Worm (Caenorhabditis elegans) whole organism, mixed stage, embryonic: ENCODE measurements around the gene let-70.
A peak's percentile ranks its signal among the peaks of the same experiment; 100 is the strongest.

Source experiments
- M03D4.4 ChIP-seq: sonication (generic microtip); optimal IDR thresholded peaks from 2 replicates; lab custom pipeline; 2017; ENCODE audit warnings: mild to moderate bottlenecking, missing genetic modification characterization, missing compliant biosample characterization
- bed-3 ChIP-seq: fragments of 200-800 bp; sonication (Bioruptor generic); optimal IDR thresholded peaks from 3 replicates; lab custom pipeline; 2018; ENCODE audit warnings: mild to moderate bottlenecking, missing genetic modification characterization, moderate library complexity, missing compliant biosample characterization
- blmp-1 ChIP-seq: fragments of 150-350 bp; optimal IDR thresholded peaks from 2 replicates; lab custom pipeline; 2014; ENCODE audit warnings: missing biosample characterization, missing genetic modification characterization
- ceh-39 ChIP-seq: fragments of 150-350 bp; optimal IDR thresholded peaks from 2 replicates; lab custom pipeline; 2014; ENCODE audit warnings: missing biosample characterization, missing genetic modification characterization
- ceh-43 ChIP-seq: fragments of 200-800 bp; sonication (Bioruptor generic); optimal IDR thresholded peaks from 2 replicates; lab custom pipeline; 2018; ENCODE audit warnings: mild to moderate bottlenecking, missing genetic modification characterization, moderate library complexity, missing compliant biosample characterization
- ceh-83 ChIP-seq: fragments of 200-800 bp; sonication (Bioruptor generic); optimal IDR thresholded peaks from 2 replicates; lab custom pipeline; 2018; ENCODE audit warnings: mild to moderate bottlenecking, missing genetic modification characterization, missing compliant biosample characterization
- ces-1 ChIP-seq: fragments of 150-350 bp; optimal IDR thresholded peaks from 2 replicates; lab custom pipeline; 2014; ENCODE audit warnings: missing biosample characterization, missing genetic modification reagents, missing genetic modification characterization
- cnd-1 ChIP-seq: fragments of 200-800 bp; sonication (Bioruptor generic); optimal IDR thresholded peaks from 2 replicates; lab custom pipeline; 2018; ENCODE audit warnings: mild to moderate bottlenecking, missing genetic modification characterization, missing compliant biosample characterization
- drap-1 ChIP-seq: fragments of 200-800 bp; sonication (Bioruptor generic); optimal IDR thresholded peaks from 3 replicates; lab custom pipeline; 2018; ENCODE audit warnings: mild to moderate bottlenecking, missing genetic modification characterization, missing compliant biosample characterization
- elt-1 ChIP-seq: sonication (generic microtip); optimal IDR thresholded peaks from 2 replicates; lab custom pipeline; 2017; ENCODE audit warnings: missing genetic modification characterization, mild to moderate bottlenecking, missing compliant biosample characterization, antibody characterized with exemption, moderate library complexity, borderline replicate concordance; ENCODE audit not compliant: insufficient read depth
- elt-3 ChIP-seq: fragments of 150-350 bp; optimal IDR thresholded peaks from 2 replicates; lab custom pipeline; 2014; ENCODE audit warnings: missing biosample characterization, missing genetic modification characterization
- flh-1 ChIP-seq: fragments of 200-800 bp; sonication (Bioruptor generic); optimal IDR thresholded peaks from 2 replicates; lab custom pipeline; 2018; ENCODE audit warnings: mild to moderate bottlenecking, missing genetic modification characterization, moderate library complexity, missing compliant biosample characterization
- ham-2 ChIP-seq: fragments of 200-800 bp; sonication (Bioruptor generic); optimal IDR thresholded peaks from 2 replicates; lab custom pipeline; 2018; ENCODE audit warnings: mild to moderate bottlenecking, missing genetic modification characterization, missing compliant biosample characterization
- hlh-1 ChIP-seq: fragments of 150-350 bp; optimal IDR thresholded peaks from 2 replicates; lab custom pipeline; 2014; ENCODE audit warnings: missing biosample characterization, missing genetic modification reagents, missing genetic modification characterization
- lin-13 ChIP-seq: fragments of 150-350 bp; optimal IDR thresholded peaks from 2 replicates; lab custom pipeline; 2014; ENCODE audit warnings: missing biosample characterization, missing genetic modification characterization
- lin-32 ChIP-seq: fragments of 200-800 bp; sonication (Bioruptor generic); optimal IDR thresholded peaks from 2 replicates; lab custom pipeline; 2018; ENCODE audit warnings: mild to moderate bottlenecking, missing genetic modification characterization, missing compliant biosample characterization
- lsy-2 ChIP-seq: fragments of 150-350 bp; optimal IDR thresholded peaks from 2 replicates; lab custom pipeline; 2014; ENCODE audit warnings: missing biosample characterization, missing genetic modification characterization
- mab-5 ChIP-seq: fragments of 150-350 bp; optimal IDR thresholded peaks from 2 replicates; lab custom pipeline; 2014; ENCODE audit warnings: missing biosample characterization, missing genetic modification characterization
- mep-1 ChIP-seq: fragments of 150-350 bp; optimal IDR thresholded peaks from 2 replicates; lab custom pipeline; 2017; ENCODE audit warnings: missing biosample characterization, missing genetic modification reagents, missing genetic modification characterization, inconsistent platforms
- mls-2 ChIP-seq: sonication (generic microtip); optimal IDR thresholded peaks from 2 replicates; lab custom pipeline; 2016; ENCODE audit warnings: mild to moderate bottlenecking, missing genetic modification characterization, moderate library complexity, missing compliant biosample characterization
- nhr-2 ChIP-seq: fragments of 150-350 bp; optimal IDR thresholded peaks from 2 replicates; lab custom pipeline; 2014; ENCODE audit warnings: missing biosample characterization, missing genetic modification characterization
- nhr-237 ChIP-seq: fragments of 150-350 bp; optimal IDR thresholded peaks from 2 replicates; lab custom pipeline; 2014; ENCODE audit warnings: missing biosample characterization, missing genetic modification characterization
- nhr-28 ChIP-seq: fragments of 150-350 bp; optimal IDR thresholded peaks from 2 replicates; lab custom pipeline; 2014; ENCODE audit warnings: missing biosample characterization, missing genetic modification characterization
- pha-4 ChIP-seq: fragments of 150-350 bp; optimal IDR thresholded peaks from 2 replicates; lab custom pipeline; 2018; ENCODE audit warnings: missing biosample characterization, missing genetic modification reagents, missing genetic modification characterization
- sem-2 ChIP-seq: fragments of 200-800 bp; sonication (Bioruptor generic); optimal IDR thresholded peaks from 2 replicates; lab custom pipeline; 2018; ENCODE audit warnings: mild to moderate bottlenecking, missing genetic modification characterization, missing compliant biosample characterization
- snpc-4 ChIP-seq: fragments of 150-350 bp; optimal IDR thresholded peaks from 2 replicates; lab custom pipeline; 2014; ENCODE audit warnings: missing biosample characterization, missing genetic modification characterization
- sptf-1 ChIP-seq: sonication (generic microtip); optimal IDR thresholded peaks from 2 replicates; lab custom pipeline; 2017; ENCODE audit warnings: mild to moderate bottlenecking, missing genetic modification characterization, moderate library complexity, missing compliant biosample characterization
- tbx-8 ChIP-seq: fragments of 200-800 bp; sonication (Bioruptor generic); optimal IDR thresholded peaks from 2 replicates; lab custom pipeline; 2018; ENCODE audit warnings: mild to moderate bottlenecking, missing genetic modification characterization, moderate library complexity, missing compliant biosample characterization
- unc-120 ChIP-seq: sonication (generic microtip); optimal IDR thresholded peaks from 2 replicates; lab custom pipeline; 2017; ENCODE audit warnings: missing genetic modification characterization, missing compliant biosample characterization; ENCODE audit not compliant: poor library complexity, severe bottlenecking
- unc-39 ChIP-seq: fragments of 150-350 bp; optimal IDR thresholded peaks from 2 replicates; lab custom pipeline; 2014; ENCODE audit warnings: missing biosample characterization, missing genetic modification characterization
- unc-62 ChIP-seq: fragments of 150-350 bp; optimal IDR thresholded peaks from 2 replicates; lab custom pipeline; 2014; ENCODE audit warnings: missing biosample characterization, missing genetic modification reagents, missing genetic modification characterization
- zip-8 ChIP-seq: fragments of 150-350 bp; optimal IDR thresholded peaks from 2 replicates; lab custom pipeline; 2014; ENCODE audit warnings: missing biosample characterization, missing genetic modification characterization
- ztf-11 ChIP-seq: fragments of 150-350 bp; optimal IDR thresholded peaks from 2 replicates; lab custom pipeline; 2014; ENCODE audit warnings: missing biosample characterization, missing genetic modification characterization

let-70 gene

ce11 chrIV:11094974-11095373 lies 12.9 kb upstream of the let-70 start, which contains the start of gene M7.8:
TSS of gene M7.8 (minus strand) at chrIV:11095085.
- peak; percentile 32 for TF ChIP-seq unc-62
- TF ChIP-seq ces-1 (GFP tag; lab: Kevin White, UChicago) = peak; percentile 53
- no peak for TF ChIP-seq hlh-1

ce11 chrIV:11094052-11094451 lies 12.0 kb upstream of the let-70 start:
- TF ChIP-seq nhr-28 (no peak), ceh-43 (GFP tag; lab: Kevin White, UChicago) (no peak), sem-2 (GFP tag; lab: Kevin White, UChicago) (no peak), lsy-2 (no peak), mls-2 (no peak), elt-3 (tag; lab: Kevin White, UChicago) (no peak), mab-5 (tag; lab: Kevin White, UChicago) (no peak), mep-1 (tag; lab: Kevin White, UChicago) (no peak), ztf-11 (tag; lab: Kevin White, UChicago) (no peak), pha-4 (no peak), ham-2 (GFP tag; lab: Kevin White, UChicago) (no peak), flh-1 (GFP tag; lab: Kevin White, UChicago) (no peak), ceh-83 (no peak)

ce11 chrIV:11092502-11093080 lies 10.5 kb upstream of the let-70 start, which contains the start of gene bcc-1:
TSS of gene bcc-1 (minus strand) at chrIV:11092552.
- TF ChIP-seq lin-32 (GFP tag; lab: Kevin White, UChicago) (no peak), nhr-28 (no peak), mab-5 (tag; lab: Kevin White, UChicago) (no peak), lin-13 (tag; lab: Kevin White, UChicago) (no peak), ceh-39 (tag; lab: Kevin White, UChicago) (no peak), sem-2 (GFP tag; lab: Kevin White, UChicago) (no peak), sptf-1 (tag; lab: Kevin White, UChicago) (no peak), tbx-8 (GFP tag; lab: Kevin White, UChicago) (no peak), elt-1 (tag; lab: Kevin White, UChicago) (no peak), nhr-2 (no peak), mls-2 (no peak), bed-3 (GFP tag; lab: Kevin White, UChicago) (no peak), drap-1 (GFP tag; lab: Kevin White, UChicago) (no peak), unc-62 (no peak), blmp-1 (tag; lab: Kevin White, UChicago) (no peak)

ce11 chrIV:11089527-11089926 lies 7.5 kb upstream of the let-70 start, which contains the start of gene M7.7:
TSS of gene M7.7 (plus strand) at chrIV:11089827.
- TF ChIP-seq lin-32 (GFP tag; lab: Kevin White, UChicago) (no peak), ces-1 (GFP tag; lab: Kevin White, UChicago) (no peak), pha-4 (no peak), lsy-2 (no peak), cnd-1 (tag; lab: Kevin White, UChicago) (no peak), mab-5 (tag; lab: Kevin White, UChicago) (no peak), tbx-8 (GFP tag; lab: Kevin White, UChicago) (no peak), unc-39 (tag; lab: Kevin White, UChicago) (no peak), mls-2 (no peak), ham-2 (GFP tag; lab: Kevin White, UChicago) (no peak)

- TF ChIP-seq mab-5 (tag; lab: Kevin White, UChicago) = no peak
- TF ChIP-seq lsy-2 = peak; percentile 62
- TF ChIP-seq, all 35 proteins: peak for 1
Observed at ce11 chrIV:11083609-11084008, 1.6 kb upstream of the let-70 start, which contains the start of gene klc-1. TSS of gene klc-1 (plus strand) at chrIV:11083735.

ce11 chrIV:11082789-11083235 lies 759 bp upstream of the let-70 start:
- no peak for TF ChIP-seq lin-32 (GFP tag; lab: Kevin White, UChicago)
- TF ChIP-seq snpc-4 (tag; lab: Kevin White, UChicago) = no peak
- TF ChIP-seq ceh-43 (GFP tag; lab: Kevin White, UChicago) = no peak
- TF ChIP-seq ces-1 (GFP tag; lab: Kevin White, UChicago) = peak; percentile 95
- TF ChIP-seq elt-3 (tag; lab: Kevin White, UChicago) = peak; percentile 13
- TF ChIP-seq mls-2 = peak; percentile 60
- peak; percentile 32 for TF ChIP-seq M03D4.4 (tag; lab: Kevin White, UChicago)
- TF ChIP-seq ztf-11 (tag; lab: Kevin White, UChicago) = peak; percentile 69
- peak; percentile 81 for TF ChIP-seq lsy-2
- peak; percentile 72 for TF ChIP-seq drap-1 (GFP tag; lab: Kevin White, UChicago)
- peak; percentile 54 for TF ChIP-seq blmp-1 (tag; lab: Kevin White, UChicago)
- TF ChIP-seq bed-3 (GFP tag; lab: Kevin White, UChicago) = no peak
- TF ChIP-seq unc-120 (tag; lab: Kevin White, UChicago) = peak; percentile 67
- TF ChIP-seq cnd-1 (tag; lab: Kevin White, UChicago) = peak; percentile 5
- TF ChIP-seq mep-1 (tag; lab: Kevin White, UChicago) = peak; percentile 82
- peak; percentile 88 for TF ChIP-seq nhr-237 (tag; lab: Kevin White, UChicago)
- TF ChIP-seq ham-2 (GFP tag; lab: Kevin White, UChicago) = peak; percentile 85
- no peak for TF ChIP-seq zip-8 (tag; lab: Kevin White, UChicago)
- peak; percentile 83 for TF ChIP-seq pha-4
- TF ChIP-seq sptf-1 (tag; lab: Kevin White, UChicago) = peak; percentile 56
- no peak for TF ChIP-seq ceh-39 (tag; lab: Kevin White, UChicago)
- TF ChIP-seq unc-62 = peak; percentile 90
- peak; percentile 37 for TF ChIP-seq lin-13 (tag; lab: Kevin White, UChicago)
- TF ChIP-seq sem-2 (GFP tag; lab: Kevin White, UChicago) = no peak
- no peak for TF ChIP-seq elt-1 (tag; lab: Kevin White, UChicago)
- peak; percentile 46 for TF ChIP-seq hlh-1
